Worm (Caenorhabditis elegans) whole organism, late embryonic: ENCODE data around the gene T27F7.12.

ENCODE experiments used
- C08G9.2 ChIP-seq: sonication (generic microtip); optimal IDR thresholded peaks from 2 replicates; lab custom pipeline; 2016; ENCODE audit warnings: mild to moderate bottlenecking, missing genetic modification characterization, moderate library complexity, missing compliant biosample characterization
- K02D7.2 ChIP-seq: sonication (generic microtip); optimal IDR thresholded peaks from 2 replicates; lab custom pipeline; 2017; ENCODE audit warnings: mild to moderate bottlenecking, missing genetic modification characterization, missing compliant biosample characterization
- T23F11.4 ChIP-seq: fragments of 200-800 bp; sonication (Bioruptor generic); optimal IDR thresholded peaks from 2 replicates; lab custom pipeline; 2018; ENCODE audit warnings: mild to moderate bottlenecking, missing genetic modification characterization, missing compliant biosample characterization
- ceh-14 ChIP-seq: sonication (generic microtip); optimal IDR thresholded peaks from 2 replicates; lab custom pipeline; 2016; ENCODE audit warnings: missing genotype, missing genetic modification characterization, missing compliant biosample characterization
- ceh-18 ChIP-seq: sonication (generic microtip); optimal IDR thresholded peaks from 2 replicates; lab custom pipeline; 2016; ENCODE audit warnings: missing genetic modification characterization, missing compliant biosample characterization
- ceh-19 ChIP-seq: fragments of 200-800 bp; sonication (Bioruptor generic); optimal IDR thresholded peaks from 2 replicates; lab custom pipeline; 2018; ENCODE audit warnings: mild to moderate bottlenecking, missing genetic modification characterization, missing compliant biosample characterization
- ceh-2 ChIP-seq: sonication (generic microtip); optimal IDR thresholded peaks from 2 replicates; lab custom pipeline; 2016; ENCODE audit warnings: missing genotype, missing genetic modification characterization, missing compliant biosample characterization
- ceh-22 ChIP-seq: sonication (generic microtip); optimal IDR thresholded peaks from 2 replicates; lab custom pipeline; 2017; ENCODE audit warnings: missing biosample characterization, missing genetic modification characterization
- ceh-24 ChIP-seq: sonication (generic microtip); optimal IDR thresholded peaks from 2 replicates; lab custom pipeline; 2016; ENCODE audit warnings: mild to moderate bottlenecking, missing genetic modification characterization, missing compliant biosample characterization
- ceh-31 ChIP-seq: sonication (generic microtip); optimal IDR thresholded peaks from 2 replicates; lab custom pipeline; 2016; ENCODE audit warnings: missing genetic modification characterization, missing compliant biosample characterization
- ceh-34 ChIP-seq: sonication (generic microtip); optimal IDR thresholded peaks from 2 replicates; lab custom pipeline; 2016; ENCODE audit warnings: mild to moderate bottlenecking, missing genetic modification characterization, missing compliant biosample characterization
- ceh-48 ChIP-seq: sonication (generic microtip); optimal IDR thresholded peaks from 2 replicates; lab custom pipeline; 2016; ENCODE audit warnings: missing genetic modification characterization, inconsistent platforms, missing compliant biosample characterization
- ceh-9 ChIP-seq: sonication (generic microtip); optimal IDR thresholded peaks from 2 replicates; lab custom pipeline; 2016; ENCODE audit warnings: mild to moderate bottlenecking, missing genetic modification characterization, inconsistent platforms, missing compliant biosample characterization
- che-1 ChIP-seq: sonication (generic microtip); optimal IDR thresholded peaks from 2 replicates; lab custom pipeline; 2016; ENCODE audit warnings: mild to moderate bottlenecking, missing genetic modification characterization, missing compliant biosample characterization
- elt-4 ChIP-seq: sonication (generic microtip); optimal IDR thresholded peaks from 2 replicates; lab custom pipeline; 2016; ENCODE audit warnings: missing genetic modification characterization, missing compliant biosample characterization
- ets-4 ChIP-seq: sonication (generic microtip); optimal IDR thresholded peaks from 2 replicates; lab custom pipeline; 2016; ENCODE audit warnings: missing genetic modification characterization, missing compliant biosample characterization
- eyg-1 ChIP-seq: sonication (generic microtip); optimal IDR thresholded peaks from 2 replicates; lab custom pipeline; 2016; ENCODE audit warnings: missing genotype, missing genetic modification characterization, missing compliant biosample characterization
- fax-1 ChIP-seq: sonication (generic microtip); optimal IDR thresholded peaks from 2 replicates; lab custom pipeline; 2016; ENCODE audit warnings: missing genotype, missing genetic modification characterization, missing compliant biosample characterization
- fkh-6 ChIP-seq: sonication (generic microtip); optimal IDR thresholded peaks from 2 replicates; lab custom pipeline; 2016; ENCODE audit warnings: missing genetic modification characterization, missing compliant biosample characterization
- gmeb-2 ChIP-seq: sonication (generic microtip); optimal IDR thresholded peaks from 2 replicates; lab custom pipeline; 2016; ENCODE audit warnings: missing genetic modification characterization, inconsistent platforms, missing compliant biosample characterization
- hlh-30 ChIP-seq: sonication (generic microtip); optimal IDR thresholded peaks from 2 replicates; lab custom pipeline; 2017; ENCODE audit warnings: antibody characterized with exemption, missing genetic modification characterization, missing compliant biosample characterization; ENCODE audit not compliant: insufficient read depth
- lin-11 ChIP-seq: fragments of 200-800 bp; sonication (Bioruptor generic); optimal IDR thresholded peaks from 2 replicates; lab custom pipeline; 2018; ENCODE audit warnings: mild to moderate bottlenecking, missing genetic modification characterization, missing compliant biosample characterization
- mec-3 ChIP-seq: sonication (generic microtip); optimal IDR thresholded peaks from 2 replicates; lab custom pipeline; 2016; ENCODE audit warnings: borderline replicate concordance, missing genetic modification characterization, missing compliant biosample characterization
- nfya-1 ChIP-seq: sonication (generic microtip); optimal IDR thresholded peaks from 2 replicates; lab custom pipeline; 2017; ENCODE audit warnings: missing genetic modification characterization, mild to moderate bottlenecking, missing compliant biosample characterization, antibody characterized with exemption, moderate library complexity
- nhr-11 ChIP-seq: fragments of 150-350 bp; optimal IDR thresholded peaks from 2 replicates; lab custom pipeline; 2014; ENCODE audit warnings: missing biosample characterization, missing genetic modification characterization
- nhr-232 ChIP-seq: sonication (generic microtip); optimal IDR thresholded peaks from 2 replicates; lab custom pipeline; 2016; ENCODE audit warnings: missing genetic modification characterization, missing compliant biosample characterization
- pat-9 ChIP-seq: fragments of 200-800 bp; sonication (Bioruptor generic); optimal IDR thresholded peaks from 2 replicates; lab custom pipeline; 2018; ENCODE audit warnings: mild to moderate bottlenecking, missing genetic modification characterization, moderate library complexity, missing compliant biosample characterization
- pha-2 ChIP-seq: sonication (generic microtip); optimal IDR thresholded peaks from 2 replicates; lab custom pipeline; 2017; ENCODE audit warnings: mild to moderate bottlenecking, missing genetic modification characterization, missing compliant biosample characterization
- pha-4 ChIP-seq: fragments of 150-350 bp; optimal IDR thresholded peaks from 2 replicates; lab custom pipeline; 2018; ENCODE audit warnings: missing biosample characterization, missing genetic modification reagents, missing genetic modification characterization
- pqm-1 ChIP-seq: sonication (generic microtip); optimal IDR thresholded peaks from 2 replicates; lab custom pipeline; 2016; ENCODE audit warnings: missing genetic modification characterization, missing compliant biosample characterization
- syd-9 ChIP-seq: sonication (generic microtip); optimal IDR thresholded peaks from 2 replicates; lab custom pipeline; 2016; ENCODE audit warnings: mild to moderate bottlenecking, missing genetic modification characterization, moderate library complexity, missing compliant biosample characterization
- tbx-2 ChIP-seq: sonication (generic microtip); optimal IDR thresholded peaks from 2 replicates; lab custom pipeline; 2016; ENCODE audit warnings: missing genetic modification characterization, missing compliant biosample characterization
- tbx-7 ChIP-seq: sonication (generic microtip); optimal IDR thresholded peaks from 2 replicates; lab custom pipeline; 2016; ENCODE audit warnings: missing genotype, missing genetic modification characterization, missing compliant biosample characterization
- ttx-3 ChIP-seq: sonication (generic microtip); optimal IDR thresholded peaks from 2 replicates; lab custom pipeline; 2016; ENCODE audit warnings: missing genetic modification reagents, missing genetic modification characterization, missing compliant biosample characterization
- unc-42 ChIP-seq: sonication (generic microtip); optimal IDR thresholded peaks from 2 replicates; lab custom pipeline; 2016; ENCODE audit warnings: missing genotype, missing genetic modification characterization, missing compliant biosample characterization
- unc-55 ChIP-seq: sonication (generic microtip); optimal IDR thresholded peaks from 2 replicates; lab custom pipeline; 2017; ENCODE audit warnings: missing biosample characterization, missing genetic modification reagents, missing genetic modification characterization
- unc-86 ChIP-seq: sonication (generic microtip); optimal IDR thresholded peaks from 2 replicates; lab custom pipeline; 2016; ENCODE audit warnings: missing genetic modification characterization, missing compliant biosample characterization
- zip-5 ChIP-seq: sonication (generic microtip); optimal IDR thresholded peaks from 2 replicates; lab custom pipeline; 2016; ENCODE audit warnings: missing genetic modification characterization, missing compliant biosample characterization

Gene T27F7.12

DNA sequence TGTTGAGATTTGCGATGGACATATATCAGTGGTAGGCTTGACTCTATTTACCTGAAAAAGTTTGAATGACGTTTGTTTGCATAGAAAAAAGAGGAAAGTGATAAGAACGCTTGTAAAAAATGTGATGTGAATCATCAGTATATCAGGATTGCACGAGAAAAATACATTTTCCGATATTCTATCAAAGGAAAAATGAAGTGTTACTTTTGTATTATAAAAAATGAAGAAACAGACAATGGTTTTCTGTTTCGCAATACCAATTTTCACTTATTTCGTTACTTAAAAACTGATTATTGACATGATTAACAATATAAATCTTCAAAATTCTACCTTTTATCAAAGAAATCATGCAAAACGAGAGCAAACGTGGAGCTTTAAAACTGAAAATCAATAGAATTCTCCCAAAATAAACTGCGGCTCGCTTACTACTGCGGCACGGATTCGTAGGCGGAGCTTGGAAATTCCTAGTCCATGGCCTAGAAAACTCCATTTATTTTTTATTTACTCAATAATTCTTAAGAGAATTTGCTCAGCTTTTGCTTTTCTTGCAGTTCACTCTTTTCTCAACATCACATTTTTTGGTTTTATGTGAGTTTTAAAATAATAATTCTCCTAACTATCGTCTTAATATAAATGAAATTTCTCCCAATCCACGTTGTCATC lies 3.8 kb downstream of the T27F7.12 start, which contains the start of the genes eif-1 and vps-24:
TSS of gene eif-1 (minus strand) at position 51 of the 663 bp plus-strand sequence.
TSS of gene vps-24 (plus strand) at position 469 of the 663 bp plus-strand sequence.
- TF ChIP-seq pha-2: no peak
- TF ChIP-seq ceh-48: peak; percentile 66
- TF ChIP-seq zip-5: peak; percentile 32
- TF ChIP-seq ceh-2: peak; percentile 5
- TF ChIP-seq pha-4 (tag; lab: Kevin White, UChicago): no peak
- TF ChIP-seq ceh-24: no peak
- TF ChIP-seq nfya-1: peak; percentile 2
- TF ChIP-seq pqm-1 (tag; lab: Kevin White, UChicago): no peak
- TF ChIP-seq fkh-6: no peak
- TF ChIP-seq ets-4 (tag; lab: Kevin White, UChicago): peak; percentile 27
- TF ChIP-seq ceh-22: no peak
- peak; percentile 47 for TF ChIP-seq unc-42 (tag; lab: Kevin White, UChicago)
- no peak for TF ChIP-seq fax-1 (tag; lab: Kevin White, UChicago)
- TF ChIP-seq T23F11.4 (GFP tag; lab: Kevin White, UChicago): no peak
- peak; percentile 16 for TF ChIP-seq ceh-14 (tag; lab: Kevin White, UChicago)
- peak; percentile 62 for TF ChIP-seq tbx-2 (tag; lab: Kevin White, UChicago)
- TF ChIP-seq ceh-31: peak; percentile 70
- TF ChIP-seq mec-3 (tag; lab: Kevin White, UChicago): no peak
- no peak for TF ChIP-seq ceh-9 (tag; lab: Kevin White, UChicago)
- TF ChIP-seq unc-86 (tag; lab: Kevin White, UChicago): no peak
- peak; percentile 2 for TF ChIP-seq tbx-7
- peak; percentile 1 for TF ChIP-seq ceh-34
- TF ChIP-seq C08G9.2 (tag; lab: Kevin White, UChicago): peak; percentile 47
- TF ChIP-seq eyg-1 (tag; lab: Kevin White, UChicago): no peak
- TF ChIP-seq nhr-11 (tag; lab: Kevin White, UChicago): no peak

DNA sequence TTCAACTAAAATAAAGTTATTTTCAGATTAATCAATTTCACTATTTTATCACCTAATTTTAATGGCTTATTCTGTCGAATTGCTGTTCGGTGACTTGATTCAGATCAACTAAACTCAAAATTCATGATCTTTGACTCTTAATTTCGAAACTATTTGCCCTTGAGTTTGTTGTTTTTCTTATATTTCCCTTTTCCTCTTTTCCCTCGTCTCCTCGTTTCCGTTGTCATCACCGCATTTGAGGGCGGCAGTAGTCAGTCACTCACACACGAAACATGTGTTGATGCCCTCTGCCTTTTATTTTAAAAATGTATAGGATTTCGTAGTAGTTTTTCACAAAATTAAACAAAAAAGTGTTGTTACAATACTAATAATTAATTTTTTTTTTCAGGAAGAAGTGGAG lies 5.0 kb downstream of the T27F7.12 start, which contains the start of gene rnh-1.0:
TSS of gene rnh-1.0 (plus strand) at position 389 of the 400 bp plus-strand sequence.
- TF ChIP-seq mec-3 (tag; lab: Kevin White, UChicago) (no peak), unc-55 (peak; percentile 31)
- TF ChIP-seq, all 69 proteins: peak for 1

DNA sequence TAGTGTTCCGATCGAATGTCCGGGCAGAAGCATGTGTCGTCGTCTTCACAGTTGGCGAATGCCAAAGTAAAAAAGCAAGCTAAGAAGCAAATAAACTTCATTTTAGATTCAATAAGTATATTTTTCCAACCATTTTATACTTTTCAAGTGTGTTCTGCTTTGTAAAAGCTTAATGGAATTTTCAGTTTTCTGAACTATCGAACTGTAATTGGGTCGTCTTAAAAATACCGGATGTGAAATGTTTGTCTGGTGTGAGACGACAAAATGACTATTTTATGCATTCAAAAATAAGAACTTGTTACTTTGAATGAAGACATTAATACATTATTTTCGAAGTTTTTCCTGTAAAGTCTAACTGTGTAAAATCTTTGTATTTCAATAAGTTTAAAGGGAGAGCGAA lies 8.8 kb downstream of the T27F7.12 start, which contains the start of gene F59A6.11:
TSS of gene F59A6.11 (minus strand) at position 101 of the 400 bp plus-strand sequence.
- TF ChIP-seq nhr-232 (tag; lab: Kevin White, UChicago) (no peak), hlh-30 (tag; lab: Kevin White, UChicago) (no peak), che-1 (tag; lab: Kevin White, UChicago) (no peak), elt-4 (tag; lab: Kevin White, UChicago) (no peak), ceh-31 (no peak), ceh-18 (tag; lab: Kevin White, UChicago) (no peak), C08G9.2 (tag; lab: Kevin White, UChicago) (no peak), syd-9 (tag; lab: Kevin White, UChicago) (no peak), nfya-1 (no peak), gmeb-2 (no peak), K02D7.2 (tag; lab: Kevin White, UChicago) (no peak), lin-11 (tag; lab: Kevin White, UChicago) (no peak), ets-4 (tag; lab: Kevin White, UChicago) (no peak), ttx-3 (tag; lab: Kevin White, UChicago) (no peak), pat-9 (no peak), ceh-19 (GFP tag; lab: Kevin White, UChicago) (no peak)
